Worm (Caenorhabditis elegans): Measurements from ENCODE around the gene deg-3.

ce11 chrV:11390394-11390793 lies 24.6 kb downstream of the deg-3 start, which contains the start of the genes K03B8.11 and K03B8.14:
- TF ChIP-seq unc-62 (GFP tag; optimal IDR thresholded peaks at IDR 0.05): no peak
- TF ChIP-seq Y53F4B.3 (GFP tag; IDR thresholded peaks at IDR 0.05): no peak
- TF ChIP-seq ztf-6 (GFP tag; IDR thresholded peaks at IDR 0.05): no peak
- no peak for TF ChIP-seq Y67H2A.10 (GFP tag; conservative IDR thresholded peaks at IDR 0.05)
- TF ChIP-seq ets-4 (GFP tag; optimal IDR thresholded peaks at IDR 0.05): no peak
- no peak for TF ChIP-seq pha-4 (tag; optimal IDR thresholded peaks at IDR 0.05)
- TF ChIP-seq bed-2 (GFP tag; IDR thresholded peaks at IDR 0.05): no peak
